Worm (Caenorhabditis elegans) whole organism, young adult: ENCODE results near the gene T20D3.14.

Experiments used
- ama-1 ChIP-seq, 3 experiments: fragments of 150-350 bp in 1 of 3; sonication (generic microtip) in 2 of 3; optimal IDR thresholded peaks; 2 replicates each; lab custom pipeline; 2014 to 2018; ENCODE audit warnings: missing biosample characterization in 2 of 3, missing genetic modification characterization in 2 of 3, missing genetic modification reagents in 2 of 3
- cebp-2 ChIP-seq: fragments of 200-800 bp; sonication (Bioruptor generic); IDR thresholded peaks from 2 replicates; pipeline ENCODE4 v1.3.6; 2022; ENCODE audit warnings: missing genetic modification characterization, missing compliant biosample characterization
- nfya-1 ChIP-seq: sonication (generic microtip); optimal IDR thresholded peaks from 2 replicates; lab custom pipeline; 2017; ENCODE audit warnings: antibody characterized with exemption, missing compliant biosample characterization, missing genetic modification characterization, borderline replicate concordance; ENCODE audit not compliant: insufficient read depth
- pha-4 ChIP-seq: fragments of 150-350 bp; sonication (generic microtip); optimal IDR thresholded peaks from 2 replicates; lab custom pipeline; 2014; ENCODE audit warnings: missing biosample characterization, missing genetic modification reagents, missing genetic modification characterization

ce11 chrIV:9303994-9304393 lies 31.7 kb downstream of the T20D3.14 start, which contains the start of gene F49C12.4:
- TF ChIP-seq cebp-2 (GFP tag; lab: Robert Waterston, UW) = no peak
- TF ChIP-seq ama-1 (optimal IDR thresholded peaks at IDR 0.05; lab: Kevin White, UChicago) = no peak
- TF ChIP-seq ama-1 (GFP tag; optimal IDR thresholded peaks at IDR 0.05; lab: Kevin White, UChicago) = no peak
- TF ChIP-seq nfya-1 (tag; lab: Kevin White, UChicago) = no peak
- no peak for TF ChIP-seq pha-4 (tag; lab: Kevin White, UChicago)
